Worm (Caenorhabditis elegans): ENCODE data around the gene lfi-1.

- TF ChIP-seq snpc-4 (tag; optimal IDR thresholded peaks at IDR 0.05) = no peak
- no peak for TF ChIP-seq nhr-28 (tag; optimal IDR thresholded peaks at IDR 0.05)
- no peak for TF ChIP-seq nhr-12 (tag; optimal IDR thresholded peaks at IDR 0.05)
- TF ChIP-seq bed-3 (GFP tag; optimal IDR thresholded peaks at IDR 0.05) = no peak
- TF ChIP-seq blmp-1 (tag; optimal IDR thresholded peaks at IDR 0.05) = no peak
- TF ChIP-seq sptf-1 (tag; optimal IDR thresholded peaks at IDR 0.05) = no peak
These were observed 17.2 kb upstream of the lfi-1 start for ce11 chrX:4959440-4959839.

Data from whole organism, mixed stage, embryonic.